Worm (Caenorhabditis elegans) whole organism, late embryonic: Measurements from ENCODE around the gene T19E7.6.

Experiments used
- ama-1 ChIP-seq: fragments of 150-350 bp; optimal IDR thresholded peaks from 2 replicates; lab custom pipeline; 2014
- ceh-18 ChIP-seq: sonication (generic microtip); optimal IDR thresholded peaks from 2 replicates; lab custom pipeline; 2016; ENCODE audit warnings: missing genetic modification characterization, missing compliant biosample characterization
- ceh-9 ChIP-seq: sonication (generic microtip); optimal IDR thresholded peaks from 2 replicates; lab custom pipeline; 2016; ENCODE audit warnings: mild to moderate bottlenecking, missing genetic modification characterization, inconsistent platforms, missing compliant biosample characterization
- elt-2 ChIP-seq: sonication (generic microtip); optimal IDR thresholded peaks from 2 replicates; lab custom pipeline; 2016; ENCODE audit warnings: missing genetic modification reagents, missing genetic modification characterization, missing compliant biosample characterization
- ets-4 ChIP-seq: sonication (generic microtip); optimal IDR thresholded peaks from 2 replicates; lab custom pipeline; 2016; ENCODE audit warnings: missing genetic modification characterization, missing compliant biosample characterization
- fkh-10 ChIP-seq: fragments of 150-350 bp; optimal IDR thresholded peaks from 2 replicates; lab custom pipeline; 2014; ENCODE audit warnings: missing biosample characterization, missing genetic modification reagents, missing genetic modification characterization
- hlh-30 ChIP-seq: sonication (generic microtip); optimal IDR thresholded peaks from 2 replicates; lab custom pipeline; 2017; ENCODE audit warnings: antibody characterized with exemption, missing genetic modification characterization, missing compliant biosample characterization; ENCODE audit not compliant: insufficient read depth
- nhr-11 ChIP-seq: fragments of 150-350 bp; optimal IDR thresholded peaks from 2 replicates; lab custom pipeline; 2014; ENCODE audit warnings: missing biosample characterization, missing genetic modification characterization
- pha-4 ChIP-seq: fragments of 150-350 bp; optimal IDR thresholded peaks from 2 replicates; lab custom pipeline; 2018; ENCODE audit warnings: missing biosample characterization, missing genetic modification reagents, missing genetic modification characterization
- ref-2 ChIP-seq: sonication (generic microtip); optimal IDR thresholded peaks from 2 replicates; lab custom pipeline; 2016; ENCODE audit warnings: missing genetic modification characterization, missing compliant biosample characterization
- tbx-2 ChIP-seq: sonication (generic microtip); optimal IDR thresholded peaks from 2 replicates; lab custom pipeline; 2016; ENCODE audit warnings: missing genetic modification characterization, missing compliant biosample characterization
- zip-5 ChIP-seq: sonication (generic microtip); optimal IDR thresholded peaks from 2 replicates; lab custom pipeline; 2016; ENCODE audit warnings: missing genetic modification characterization, missing compliant biosample characterization

DNA sequence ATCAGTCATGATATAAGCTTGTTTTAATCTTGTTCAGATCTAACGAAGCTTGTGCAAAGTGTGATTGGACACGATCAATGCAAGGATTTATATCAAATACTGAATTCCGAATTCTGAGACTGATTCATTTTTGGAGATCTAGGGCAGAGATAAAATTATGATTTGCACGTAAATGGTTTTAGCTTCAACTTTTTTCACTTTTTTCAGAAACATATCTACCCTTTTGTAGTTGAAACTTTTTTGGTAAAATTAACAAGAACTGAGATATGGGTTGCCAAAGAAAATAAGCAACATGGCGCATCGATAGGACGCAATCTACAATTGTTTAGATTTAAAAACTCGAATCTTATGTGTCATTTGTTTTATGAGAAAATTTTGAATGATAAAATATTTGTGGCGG, 8.7 kb upstream of the T19E7.6 start, which contains the start of gene C55C3.4:
- TF ChIP-seq fkh-10 (no peak), tbx-2 (tag; lab: Kevin White, UChicago) (no peak), ets-4 (no peak), hlh-30 (no peak), ceh-18 (no peak), pha-4 (tag; lab: Kevin White, UChicago) (no peak), elt-2 (tag; lab: Kevin White, UChicago) (no peak), ceh-9 (tag; lab: Kevin White, UChicago) (no peak), nhr-11 (tag; lab: Kevin White, UChicago) (no peak), zip-5 (no peak), ama-1 (lab: Kevin White, UChicago) (no peak), ref-2 (tag; lab: Kevin White, UChicago) (no peak)
